Worm (Caenorhabditis elegans) whole organism, L1 larva: Measurements from ENCODE around the gene lipl-2.

Experiments
- F16B12.6 ChIP-seq: fragments of 150-350 bp; optimal IDR thresholded peaks from 2 replicates; lab custom pipeline; 2014; ENCODE audit warnings: missing biosample characterization, missing genetic modification characterization
- ama-1 ChIP-seq: fragments of 150-350 bp; optimal IDR thresholded peaks from 2 replicates; lab custom pipeline; 2014
- ceh-88 ChIP-seq: fragments of 200-800 bp; sonication (Bioruptor generic); IDR thresholded peaks from 2 replicates; pipeline ENCODE4 v1.3.6; 2022; ENCODE audit warnings: missing genetic modification characterization, missing compliant biosample characterization
- jun-1 ChIP-seq: fragments of 150-350 bp; optimal IDR thresholded peaks from 2 replicates; lab custom pipeline; 2014; ENCODE audit warnings: missing biosample characterization, missing genetic modification reagents, missing genetic modification characterization
- lir-3 ChIP-seq: sonication (generic microtip); optimal IDR thresholded peaks from 2 replicates; lab custom pipeline; 2016; ENCODE audit warnings: mild to moderate bottlenecking, missing genetic modification characterization, moderate library complexity, missing compliant biosample characterization; ENCODE audit not compliant: poor library complexity
- nhr-11 ChIP-seq: fragments of 150-350 bp; optimal IDR thresholded peaks from 2 replicates; lab custom pipeline; 2014; ENCODE audit warnings: missing biosample characterization, missing genetic modification characterization
- nhr-20 ChIP-seq: sonication (generic microtip); optimal IDR thresholded peaks from 2 replicates; lab custom pipeline; 2016; ENCODE audit warnings: mild to moderate bottlenecking, missing genetic modification characterization, missing compliant biosample characterization
- nhr-28 ChIP-seq: fragments of 150-350 bp; optimal IDR thresholded peaks from 2 replicates; lab custom pipeline; 2014; ENCODE audit warnings: missing biosample characterization, missing genetic modification characterization
- nhr-76 ChIP-seq: sonication (generic microtip); optimal IDR thresholded peaks from 2 replicates; lab custom pipeline; 2017; ENCODE audit warnings: missing biosample characterization, missing genetic modification characterization
- nhr-84 ChIP-seq: sonication (generic microtip); optimal IDR thresholded peaks from 2 replicates; lab custom pipeline; 2017; ENCODE audit warnings: missing biosample characterization, missing genetic modification characterization
- skn-1 ChIP-seq: fragments of 150-350 bp; optimal IDR thresholded peaks from 2 replicates; lab custom pipeline; 2014; ENCODE audit warnings: missing biosample characterization, missing genetic modification characterization
- snpc-4 ChIP-seq: fragments of 150-350 bp; optimal IDR thresholded peaks from 2 replicates; lab custom pipeline; 2014; ENCODE audit warnings: missing biosample characterization, missing genetic modification characterization
- tbx-2 ChIP-seq: sonication (generic microtip); optimal IDR thresholded peaks from 2 replicates; lab custom pipeline; 2016; ENCODE audit warnings: missing genetic modification characterization, missing compliant biosample characterization

DNA sequence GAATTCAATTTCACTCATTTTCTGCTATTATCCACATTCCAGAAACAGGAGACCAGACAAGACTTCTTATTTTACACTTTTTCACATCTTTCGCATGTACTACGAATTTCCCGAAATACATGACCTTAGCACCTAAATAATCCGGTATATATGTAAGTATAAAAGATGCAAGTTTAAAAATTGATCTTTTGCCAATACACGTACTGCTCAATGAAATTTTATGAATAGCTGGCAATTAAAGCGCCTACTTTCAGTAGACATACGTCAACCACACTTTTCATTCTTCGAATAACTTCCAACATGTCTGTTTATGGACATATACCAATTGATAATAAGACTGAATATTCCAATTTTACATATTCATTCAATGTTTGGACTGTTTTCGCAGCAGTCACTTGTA, 11.8 kb downstream of the lipl-2 start, which contains the start of gene sru-39:
- no peak for TF ChIP-seq nhr-76 (tag; lab: Kevin White, UChicago)
- TF ChIP-seq nhr-28 (tag; lab: Kevin White, UChicago), result no peak
- TF ChIP-seq ceh-88 (GFP tag; lab: Robert Waterston, UW), result no peak
- TF ChIP-seq lir-3 (tag; lab: Kevin White, UChicago), result no peak
- no peak for TF ChIP-seq snpc-4 (tag; lab: Kevin White, UChicago)
- TF ChIP-seq nhr-11, result no peak
- TF ChIP-seq tbx-2 (tag; lab: Kevin White, UChicago), result no peak
- TF ChIP-seq nhr-84, result no peak
- no peak for TF ChIP-seq jun-1 (tag; lab: Kevin White, UChicago)
- TF ChIP-seq ama-1 (lab: Kevin White, UChicago), result no peak
- TF ChIP-seq F16B12.6 (tag; lab: Kevin White, UChicago), result no peak
- TF ChIP-seq nhr-20 (tag; lab: Kevin White, UChicago), result no peak
- no peak for TF ChIP-seq skn-1 (tag; lab: Kevin White, UChicago)
